Worm (Caenorhabditis elegans): ENCODE results near the gene rig-3.

DNA sequence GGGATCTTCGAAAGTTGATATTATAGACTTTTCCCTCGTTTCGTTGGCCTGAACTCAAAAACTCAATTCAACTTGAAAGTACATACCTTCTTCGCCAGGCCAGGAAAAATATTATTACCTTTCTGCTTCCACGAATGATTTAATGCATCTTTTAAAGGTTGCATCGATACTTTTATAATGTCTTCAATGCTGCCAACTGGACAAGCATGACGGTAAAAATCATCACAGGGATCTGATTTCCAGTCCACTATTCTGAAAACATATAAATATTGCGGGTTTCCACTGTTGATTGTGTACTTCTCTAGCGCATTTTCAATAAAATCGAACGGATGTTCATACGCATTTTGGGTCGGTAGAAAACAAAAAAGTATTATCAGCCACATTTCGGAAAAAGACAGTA, 9.6 kb downstream of the rig-3 start, which contains the start of gene nep-4:
- no peak for TF ChIP-seq fos-1 (tag; optimal IDR thresholded peaks at IDR 0.05)
- TF ChIP-seq ceh-16 (tag; optimal IDR thresholded peaks at IDR 0.05): no peak
